Fruit fly (Drosophila melanogaster) whole organism, embryonic: Measurements from ENCODE around the gene CG7914.

Experiments used
- ATbp ChIP-seq: fragments of 200-800 bp; sonication (Bioruptor generic); optimal IDR thresholded peaks from 2 replicates; lab custom pipeline; 2017; ENCODE audit warnings: missing biosample characterization, mild to moderate bottlenecking, missing genetic modification characterization, missing genetic modification reagents
- Aef1 ChIP-seq: fragments of 200-800 bp; sonication (Bioruptor generic); IDR thresholded peaks from 3 replicates; pipeline ENCODE4 v1.3.6; 2022; ENCODE audit warnings: missing biosample characterization, missing genetic modification characterization
- CG1024 ChIP-seq: fragments of 200-800 bp; sonication (Bioruptor generic); IDR thresholded peaks from 2 replicates; pipeline ENCODE4 v1.3.6; 2022; ENCODE audit warnings: missing biosample characterization, missing genetic modification characterization
- CG10431 ChIP-seq: fragments of 200-800 bp; sonication (Bioruptor generic); optimal IDR thresholded peaks from 3 replicates; lab custom pipeline; 2018; ENCODE audit warnings: missing biosample characterization, mild to moderate bottlenecking, missing genetic modification characterization
- CG11247 ChIP-seq: fragments of 200-800 bp; sonication (Bioruptor generic); IDR thresholded peaks from 2 replicates; pipeline ENCODE4 v1.3.6; 2022; ENCODE audit warnings: missing biosample characterization, missing genetic modification characterization
- CG11456 ChIP-seq: fragments of 200-800 bp; sonication (Bioruptor generic); IDR thresholded peaks from 3 replicates; pipeline ENCODE4 v1.3.6; 2022; ENCODE audit warnings: missing biosample characterization, missing genetic modification characterization
- CG14667 ChIP-seq: fragments of 200-800 bp; sonication (Bioruptor generic); IDR thresholded peaks from 2 replicates; pipeline ENCODE4 v1.3.6; 2022; ENCODE audit warnings: missing biosample characterization, missing genetic modification characterization
- CG17912 ChIP-seq: fragments of 200-800 bp; sonication (Bioruptor generic); optimal IDR thresholded peaks from 2 replicates; lab custom pipeline; 2018; ENCODE audit warnings: missing biosample characterization, mild to moderate bottlenecking, missing genetic modification characterization
- CG1792 ChIP-seq: fragments of 200-800 bp; sonication (Bioruptor generic); optimal IDR thresholded peaks from 2 replicates; lab custom pipeline; 2016; ENCODE audit warnings: missing biosample characterization, missing genetic modification characterization
- CG18262 ChIP-seq: fragments of 200-800 bp; optimal IDR thresholded peaks from 3 replicates; lab custom pipeline; 2019; ENCODE audit warnings: missing biosample characterization, mild to moderate bottlenecking, missing genetic modification characterization, moderate library complexity
- CG2875 ChIP-seq: fragments of 200-800 bp; sonication (Bioruptor generic); optimal IDR thresholded peaks from 2 replicates; lab custom pipeline; 2017; ENCODE audit warnings: missing biosample characterization, mild to moderate bottlenecking, missing genetic modification characterization, missing genetic modification reagents
- CG30020 ChIP-seq: fragments of 200-800 bp; optimal IDR thresholded peaks from 2 replicates; lab custom pipeline; 2019; ENCODE audit warnings: missing biosample characterization, mild to moderate bottlenecking, missing genetic modification characterization, moderate library complexity
- CG32767 ChIP-seq: fragments of 200-800 bp; sonication (Bioruptor generic); IDR thresholded peaks from 2 replicates; pipeline ENCODE4 v1.3.6; 2022; ENCODE audit warnings: missing biosample characterization, missing genetic modification characterization
- CG7556 ChIP-seq: fragments of 200-800 bp; sonication (Bioruptor generic); optimal IDR thresholded peaks from 2 replicates; lab custom pipeline; 2017; ENCODE audit warnings: missing biosample characterization, mild to moderate bottlenecking, missing genetic modification characterization
- CG7839 ChIP-seq: fragments of 200-800 bp; sonication (Bioruptor generic); optimal IDR thresholded peaks from 3 replicates; lab custom pipeline; 2018; ENCODE audit warnings: missing biosample characterization, mild to moderate bottlenecking, missing genetic modification characterization, moderate library complexity
- CG9876 ChIP-seq: fragments of 200-800 bp; sonication (Bioruptor generic); optimal IDR thresholded peaks from 2 replicates; lab custom pipeline; 2016; ENCODE audit warnings: missing biosample characterization, missing genetic modification characterization
- D19B ChIP-seq: fragments of 200-800 bp; sonication (Bioruptor generic); optimal IDR thresholded peaks from 2 replicates; lab custom pipeline; 2017; ENCODE audit warnings: missing biosample characterization, mild to moderate bottlenecking, missing genetic modification characterization
- Dad ChIP-seq: fragments of 200-800 bp; sonication (Bioruptor generic); optimal IDR thresholded peaks from 3 replicates; lab custom pipeline; 2016; ENCODE audit warnings: missing biosample characterization, missing genetic modification characterization
- Dip2 ChIP-seq: fragments of 200-800 bp; sonication (Bioruptor generic); IDR thresholded peaks from 2 replicates; pipeline ENCODE4 v1.3.6; 2022; ENCODE audit warnings: missing biosample characterization, missing genetic modification characterization
- Drgx ChIP-seq: fragments of 200-800 bp; sonication (Bioruptor generic); IDR thresholded peaks from 2 replicates; pipeline ENCODE4 v1.3.6; 2022; ENCODE audit warnings: missing biosample characterization, missing genetic modification characterization
- E2f1 ChIP-seq: fragments of 200-800 bp; sonication (Bioruptor generic); IDR thresholded peaks from 2 replicates; pipeline ENCODE4 v1.3.6; 2022; ENCODE audit warnings: missing biosample characterization, missing genetic modification characterization
- Ets65A ChIP-seq: fragments of 200-800 bp; sonication (Bioruptor generic); peaks from one replicate; lab custom pipeline; 2016; ENCODE audit warnings: missing biosample characterization, missing genetic modification characterization
- GATAe ChIP-seq: fragments of 200-800 bp; sonication (Bioruptor generic); conservative IDR thresholded peaks from 2 replicates; pipeline ENCODE4 v1.3.6; 2022; ENCODE audit warnings: missing biosample characterization, missing genetic modification characterization
- Lim3 ChIP-seq: fragments of 200-800 bp; sonication (Bioruptor generic); IDR thresholded peaks from 2 replicates; pipeline ENCODE4 v1.3.6; 2022; ENCODE audit warnings: missing biosample characterization, missing genetic modification characterization
- Med ChIP-seq: fragments of 200-800 bp; sonication (Bioruptor generic); peaks from one replicate; lab custom pipeline; 2016; ENCODE audit warnings: missing biosample characterization, missing genetic modification characterization, mild to moderate bottlenecking, inconsistent platforms, moderate library complexity
- Meics ChIP-seq: fragments of 200-800 bp; sonication (Bioruptor generic); optimal IDR thresholded peaks from 2 replicates; lab custom pipeline; 2017; ENCODE audit warnings: missing biosample characterization, mild to moderate bottlenecking, missing genetic modification characterization
- Mes4 ChIP-seq: fragments of 200-800 bp; sonication (Bioruptor generic); optimal IDR thresholded peaks from 2 replicates; lab custom pipeline; 2016; ENCODE audit warnings: missing biosample characterization, missing genetic modification characterization
- Ptx1 ChIP-seq: fragments of 200-800 bp; sonication (Bioruptor generic); IDR thresholded peaks from 2 replicates; pipeline ENCODE4 v1.3.6; 2022; ENCODE audit warnings: missing biosample characterization, missing genetic modification characterization
- Side ChIP-seq: fragments of 200-800 bp; sonication (Bioruptor generic); optimal IDR thresholded peaks from 2 replicates; lab custom pipeline; 2016; ENCODE audit warnings: missing biosample characterization, missing genetic modification characterization
- Sox102F ChIP-seq: fragments of 200-800 bp; sonication (Bioruptor generic); optimal IDR thresholded peaks from 2 replicates; lab custom pipeline; 2018; ENCODE audit warnings: missing biosample characterization, mild to moderate bottlenecking, missing genetic modification characterization, moderate library complexity
- TFAM ChIP-seq: fragments of 200-800 bp; sonication (Bioruptor generic); optimal IDR thresholded peaks from 2 replicates; lab custom pipeline; 2017; ENCODE audit warnings: missing biosample characterization, missing genetic modification characterization, inconsistent platforms
- ara ChIP-seq: fragments of 200-800 bp; sonication (Bioruptor generic); IDR thresholded peaks from 2 replicates; pipeline ENCODE4 v1.3.6; 2022; ENCODE audit warnings: missing biosample characterization, missing genetic modification characterization
- crol ChIP-seq: fragments of 200-800 bp; sonication (Bioruptor generic); IDR thresholded peaks from 2 replicates; pipeline ENCODE4 v1.3.6; 2022; ENCODE audit warnings: missing biosample characterization, missing genetic modification characterization
- da ChIP-seq: fragments of 200-800 bp; sonication (Bioruptor generic); optimal IDR thresholded peaks from 2 replicates; lab custom pipeline; 2016; ENCODE audit warnings: missing biosample characterization, missing genetic modification characterization
- dati ChIP-seq: fragments of 200-800 bp; sonication (Bioruptor generic); IDR thresholded peaks from 2 replicates; pipeline ENCODE4 v1.3.6; 2022; ENCODE audit warnings: missing biosample characterization, missing genetic modification characterization
- eve ChIP-seq, 2 experiments: fragments of >200 bp; optimal IDR thresholded peaks; 2 replicates each; lab custom pipeline; 2017; ENCODE audit warnings: missing biosample characterization in 2 of 2, missing genetic modification characterization in 2 of 2
- jing ChIP-seq: fragments of 200-800 bp; sonication (Bioruptor generic); optimal IDR thresholded peaks from 2 replicates; lab custom pipeline; 2018; ENCODE audit warnings: missing biosample characterization, mild to moderate bottlenecking, missing genetic modification characterization
- knrl ChIP-seq: fragments of 200-800 bp; sonication (Bioruptor generic); IDR thresholded peaks from 3 replicates; pipeline ENCODE4 v1.3.6; 2022; ENCODE audit warnings: missing biosample characterization, missing genetic modification characterization; ENCODE audit not compliant: partially characterized antibody
- lilli ChIP-seq: fragments of 200-800 bp; sonication (Bioruptor generic); optimal IDR thresholded peaks from 3 replicates; lab custom pipeline; 2016; ENCODE audit warnings: missing biosample characterization, missing genetic modification characterization
- lmd ChIP-seq: fragments of 200-800 bp; sonication (Bioruptor generic); IDR thresholded peaks from 2 replicates; pipeline ENCODE4 v1.3.6; 2022; ENCODE audit warnings: missing biosample characterization, missing genetic modification characterization
- nom ChIP-seq: fragments of 200-800 bp; sonication (Bioruptor generic); optimal IDR thresholded peaks from 2 replicates; lab custom pipeline; 2017; ENCODE audit warnings: missing biosample characterization, missing genetic modification characterization, mild to moderate bottlenecking, moderate library complexity, missing genetic modification reagents
- oc ChIP-seq: fragments of 200-800 bp; sonication (Bioruptor generic); optimal IDR thresholded peaks from 2 replicates; lab custom pipeline; 2018; ENCODE audit warnings: missing biosample characterization, mild to moderate bottlenecking, missing genetic modification characterization, moderate library complexity
- onecut ChIP-seq: fragments of 200-800 bp; sonication (Bioruptor generic); IDR thresholded peaks from 2 replicates; pipeline ENCODE4 v1.3.6; 2022; ENCODE audit warnings: missing biosample characterization, missing genetic modification characterization
- row ChIP-seq: fragments of 200-800 bp; sonication (Bioruptor generic); IDR thresholded peaks from 3 replicates; pipeline ENCODE4 v1.3.6; 2022; ENCODE audit warnings: missing biosample characterization, missing genetic modification characterization
- salm ChIP-seq: fragments of 200-800 bp; sonication (Bioruptor generic); optimal IDR thresholded peaks from 2 replicates; lab custom pipeline; 2018; ENCODE audit warnings: missing biosample characterization, mild to moderate bottlenecking, missing genetic modification characterization
- sens ChIP-seq: fragments of 200-800 bp; sonication (Bioruptor generic); peaks from one replicate; lab custom pipeline; 2016; ENCODE audit warnings: missing biosample characterization, missing genetic modification characterization
- seq ChIP-seq: fragments of 200-800 bp; sonication (Bioruptor generic); IDR thresholded peaks from 2 replicates; pipeline ENCODE4 v1.3.6; 2022; ENCODE audit warnings: missing biosample characterization, missing genetic modification characterization
- slou ChIP-seq: fragments of 200-800 bp; sonication (Bioruptor generic); optimal IDR thresholded peaks from 3 replicates; lab custom pipeline; 2016; ENCODE audit warnings: missing biosample characterization, missing genetic modification characterization
- tio ChIP-seq: fragments of 200-800 bp; sonication (Bioruptor generic); optimal IDR thresholded peaks from 2 replicates; lab custom pipeline; 2017; ENCODE audit warnings: missing biosample characterization, missing genetic modification characterization, inconsistent platforms
- zfh2 ChIP-seq: fragments of 200-800 bp; sonication (Bioruptor generic); optimal IDR thresholded peaks from 2 replicates; lab custom pipeline; 2016; ENCODE audit warnings: missing biosample characterization, missing genetic modification characterization

The CG7914 gene

DNA sequence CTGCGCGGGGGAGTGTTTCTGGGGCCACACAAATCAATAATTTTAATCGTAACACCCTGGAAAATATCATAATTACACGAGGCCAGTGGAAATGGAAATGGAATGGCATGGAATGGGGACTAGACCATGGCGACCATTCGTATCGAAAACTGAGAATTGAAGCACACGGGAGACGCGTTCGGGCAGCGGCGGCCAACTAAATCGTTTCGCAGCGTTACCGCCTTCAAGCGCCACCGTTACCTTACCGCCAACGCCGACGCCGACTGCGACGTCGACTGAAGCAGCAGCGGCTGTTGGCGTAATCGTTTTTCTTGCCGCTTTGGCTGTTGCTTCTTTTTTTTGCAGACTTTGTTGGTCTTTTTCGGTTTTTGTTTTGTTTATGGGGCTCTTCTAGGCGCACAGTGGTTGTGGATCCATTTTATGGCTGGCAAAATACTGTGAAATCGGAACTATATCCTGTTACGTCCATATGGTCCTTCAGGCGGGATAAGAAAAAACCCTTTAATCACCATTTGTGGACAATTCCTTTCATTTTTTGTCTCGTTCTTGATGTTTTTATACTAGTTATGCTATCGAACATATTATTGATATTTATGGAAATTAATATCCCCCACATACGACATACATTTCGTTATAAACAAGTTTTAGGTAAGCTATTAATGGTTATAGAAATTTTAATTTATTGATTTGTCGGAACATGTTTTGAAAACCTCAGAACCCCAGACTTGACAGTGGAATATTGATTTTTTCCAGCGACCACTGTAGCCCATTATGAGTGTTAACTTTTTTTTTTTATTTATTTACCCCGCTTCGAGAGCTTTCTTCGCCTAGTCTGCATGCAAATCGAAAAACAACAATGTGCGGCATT is 27.9 kb downstream of the CG7914 start (continued):
- TF ChIP-seq Dad (no peak), nom (GFP tag; lab: Kevin White, UChicago) (peak; percentile 75), TFAM (GFP tag; lab: Kevin White, UChicago) (no peak), Dip2 (no peak), Lim3 (GFP tag; lab: Robert Waterston, UW) (no peak), lmd (GFP tag; lab: Robert Waterston, UW) (no peak), Meics (GFP tag; lab: Kevin White, UChicago) (peak; percentile 40), CG9876 (GFP tag; lab: Kevin White, UChicago) (no peak), GATAe (GFP tag; lab: Robert Waterston, UW) (no peak), row (GFP tag; lab: Robert Waterston, UW) (peak; percentile 24), tio (no peak), seq (GFP tag; lab: Robert Waterston, UW) (peak; percentile 31; the same call in 1 of the 2 replicates), ATbp (GFP tag; lab: Kevin White, UChicago) (peak; percentile 19), Ets65A (peak; percentile 75), Mes4 (GFP tag; lab: Kevin White, UChicago) (no peak), salm (no peak), dati (GFP tag; lab: Robert Waterston, UW) (no peak), CG1024 (GFP tag; lab: Robert Waterston, UW) (no peak), D19B (GFP tag; lab: Kevin White, UChicago) (no peak), Aef1 (GFP tag; lab: Robert Waterston, UW) (no peak), Side (no peak), CG7839 (peak; percentile 28), CG17912 (GFP tag; lab: Kevin White, UChicago) (no peak), eve (GFP tag; optimal IDR thresholded peaks at IDR 0.05; lab: Kevin White, UChicago) (peak in 1 of 2 experiments; percentile 62), da (GFP tag; lab: Kevin White, UChicago) (no peak), CG1792 (GFP tag; lab: Kevin White, UChicago) (no peak), crol (GFP tag; lab: Robert Waterston, UW) (peak; percentile 52; the same call in 1 of the 2 replicates), sens (GFP tag; lab: Kevin White, UChicago) (peak; percentile 73), oc (tag; lab: Kevin White, UChicago) (no peak), onecut (GFP tag; lab: Robert Waterston, UW) (peak; percentile 57; the same call in 1 of the 2 replicates), slou (no peak), CG32767 (GFP tag; lab: Robert Waterston, UW) (0 out of 2 replicates have a peak, but pooled peaks have one; percentile 17), CG11247 (GFP tag; lab: Robert Waterston, UW) (no peak), ara (0 out of 2 replicates have a peak, but pooled peaks have one; percentile 12), CG11456 (GFP tag; lab: Robert Waterston, UW) (0 out of 3 replicates have a peak, but pooled peaks have one; percentile 39), E2f1 (GFP tag; lab: Robert Waterston, UW) (no peak), CG2875 (GFP tag; lab: Kevin White, UChicago) (no peak), lilli (peak; percentile 17), Ptx1 (GFP tag; lab: Robert Waterston, UW) (peak; percentile 9; the same call in 1 of the 2 replicates), jing (GFP tag; lab: Kevin White, UChicago) (no peak), CG14667 (GFP tag; lab: Robert Waterston, UW) (peak; percentile 35; the same call in 1 of the 2 replicates), Med (GFP tag; lab: Kevin White, UChicago) (peak; percentile 84), CG7556 (GFP tag; lab: Kevin White, UChicago) (peak; percentile 33), CG18262 (tag; lab: Kevin White, UChicago) (peak; percentile 6), zfh2 (GFP tag; lab: Kevin White, UChicago) (peak; percentile 17), Drgx (GFP tag; lab: Robert Waterston, UW) (peak; percentile 43), Sox102F (GFP tag; lab: Kevin White, UChicago) (peak; percentile 32), CG10431 (no peak), CG30020 (tag; lab: Kevin White, UChicago) (no peak), knrl (GFP tag; lab: Robert Waterston, UW) (no peak)
